Fruit fly (Drosophila melanogaster): ENCODE results near the gene Fhos.

Gene Fhos

DNA sequence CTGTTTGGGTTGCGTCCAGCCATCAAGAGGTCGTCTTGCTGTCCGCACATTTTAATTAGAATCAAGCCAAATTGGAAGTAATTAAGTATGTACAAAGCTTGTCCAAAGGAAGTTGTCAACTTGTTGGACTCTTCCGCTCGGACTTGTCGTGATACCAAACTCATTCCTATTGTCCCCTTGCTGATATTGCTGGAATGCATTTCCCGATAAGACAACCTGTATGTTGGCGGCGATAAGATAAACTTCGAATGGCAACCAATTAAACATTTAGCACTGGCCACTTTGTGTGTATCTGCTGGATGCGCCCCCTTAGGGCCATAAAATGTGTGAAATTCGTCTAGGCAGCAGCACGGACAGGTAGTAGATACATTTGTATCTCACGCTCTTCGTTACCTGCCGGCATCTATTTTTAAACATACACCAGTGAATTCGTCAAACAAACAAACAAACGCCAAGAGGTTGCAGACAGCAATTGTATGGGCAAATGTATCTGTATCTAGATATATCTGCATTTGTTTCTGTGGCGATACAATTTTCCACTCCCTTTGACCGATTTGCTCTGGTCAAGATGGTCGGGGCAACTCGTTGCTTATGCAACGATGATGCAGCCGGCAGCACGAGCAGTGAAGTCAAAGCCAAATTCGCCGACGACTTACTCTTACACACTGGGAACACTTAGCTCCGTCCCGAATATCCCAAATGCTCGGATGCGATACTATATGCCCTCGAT lies 79.5 kb downstream of the Fhos start:
- peak; percentile 70 for TF ChIP-seq sens (GFP tag)
- peak; percentile 30 for TF ChIP-seq zen (tag; optimal IDR thresholded peaks at IDR 0.05)
- peak; percentile 8 for TF ChIP-seq CG12769 (tag; optimal IDR thresholded peaks at IDR 0.05)
- no peak for TF ChIP-seq CG10321 (GFP tag; IDR thresholded peaks at IDR 0.05)
- TF ChIP-seq CG6854 (GFP tag; optimal IDR thresholded peaks at IDR 0.05), result no peak
- no peak for TF ChIP-seq CG2875 (GFP tag; optimal IDR thresholded peaks at IDR 0.05)
- TF ChIP-seq sd (tag; optimal IDR thresholded peaks at IDR 0.05), result peak; percentile 95
- TF ChIP-seq grn (GFP tag; optimal IDR thresholded peaks at IDR 0.05), result peak; percentile 10
- TF ChIP-seq CG5953 (GFP tag; IDR thresholded peaks at IDR 0.05), result 0 out of 2 replicates have a peak, but pooled peaks have one; percentile 18
- no peak for TF ChIP-seq ems (GFP tag; optimal IDR thresholded peaks at IDR 0.05)
- no peak for TF ChIP-seq bbx (GFP tag; IDR thresholded peaks at IDR 0.05; ENCODE audit: partially characterized antibody)
- no peak for TF ChIP-seq CG1602 (GFP tag; optimal IDR thresholded peaks at IDR 0.05)
- peak; percentile 85 for TF ChIP-seq Elba2 (GFP tag; optimal IDR thresholded peaks at IDR 0.05)
- no peak for TF ChIP-seq hth (optimal IDR thresholded peaks at IDR 0.05)
- no peak for TF ChIP-seq CG11085 (GFP tag; IDR thresholded peaks at IDR 0.05)
- no peak for TF ChIP-seq Hmr (GFP tag; optimal IDR thresholded peaks at IDR 0.05)
- TF ChIP-seq CG7963 (GFP tag; IDR thresholded peaks at IDR 0.05; ENCODE audit: partially characterized antibody), result no peak
- TF ChIP-seq Med (GFP tag), result peak; percentile 56
- TF ChIP-seq CG11093 (GFP tag; IDR thresholded peaks at IDR 0.05), result no peak
- TF ChIP-seq CG8290 (GFP tag; optimal IDR thresholded peaks at IDR 0.05), result no peak
- TF ChIP-seq CG8290 (tag; optimal IDR thresholded peaks at IDR 0.05), result peak in 1 of 2 experiments; percentile 24
- peak in 1 of 2 experiments; percentile 92 for TF ChIP-seq tll (GFP tag; optimal IDR thresholded peaks at IDR 0.05)
- no peak for TF ChIP-seq klu (GFP tag; IDR thresholded peaks at IDR 0.05)
- TF ChIP-seq MBD-R2 (GFP tag; IDR thresholded peaks at IDR 0.05), result no peak
- TF ChIP-seq Gug (GFP tag; IDR thresholded peaks at IDR 0.05), result no peak
- peak; percentile 29 for TF ChIP-seq kni (GFP tag; optimal IDR thresholded peaks at IDR 0.05)
- TF ChIP-seq so (GFP tag; IDR thresholded peaks at IDR 0.05), result 0 out of 3 replicates have a peak, but pooled peaks have one; percentile 7
- no peak for TF ChIP-seq lov (optimal IDR thresholded peaks at IDR 0.05)
- TF ChIP-seq lov (GFP tag; IDR thresholded peaks at IDR 0.05), result no peak
- TF ChIP-seq Hand (GFP tag; optimal IDR thresholded peaks at IDR 0.05), result no peak
- peak; percentile 88 for TF ChIP-seq CG15479 (GFP tag; optimal IDR thresholded peaks at IDR 0.05)
- peak in 1 of 2 experiments; percentile 86 for TF ChIP-seq Pdp1 (GFP tag; optimal IDR thresholded peaks at IDR 0.05)
- 0 out of 2 replicates have a peak, but pooled peaks have one; percentile 7 for TF ChIP-seq Awh (GFP tag; IDR thresholded peaks at IDR 0.05)
- no peak for TF ChIP-seq tgo (GFP tag; IDR thresholded peaks at IDR 0.05)
- peak; percentile 46; the same call in 1 of the 2 replicates for TF ChIP-seq GATAe (GFP tag; conservative IDR thresholded peaks at IDR 0.05)
- TF ChIP-seq cad (GFP tag; optimal IDR thresholded peaks at IDR 0.05), result peak; percentile 93
- 0 out of 2 replicates have a peak, but pooled peaks have one; percentile 15 for TF ChIP-seq sim (GFP tag; IDR thresholded peaks at IDR 0.05)
- 0 out of 4 replicates have a peak, but pooled peaks have one; percentile 12 for TF ChIP-seq chinmo (GFP tag; IDR thresholded peaks at IDR 0.05; ENCODE audit: partially characterized antibody)
- no peak for TF ChIP-seq phol (tag; optimal IDR thresholded peaks at IDR 0.05)
- peak in 1 of 2 experiments; percentile 9 for TF ChIP-seq Hr78 (GFP tag; optimal IDR thresholded peaks at IDR 0.05)
- TF ChIP-seq D (optimal IDR thresholded peaks at IDR 0.05), result peak; percentile 95
- no peak for TF ChIP-seq D (GFP tag; optimal IDR thresholded peaks at IDR 0.05)
- TF ChIP-seq CkIIα-i1 (GFP tag; IDR thresholded peaks at IDR 0.05), result 0 out of 2 replicates have a peak, but pooled peaks have one; percentile 11
- peak; percentile 1 for TF ChIP-seq sug (tag; optimal IDR thresholded peaks at IDR 0.05)
- peak; percentile 60 for TF ChIP-seq CG5180 (GFP tag; optimal IDR thresholded peaks at IDR 0.05)
- TF ChIP-seq NfI (GFP tag; optimal IDR thresholded peaks at IDR 0.05), result no peak

Data from whole organism, embryonic.